Fruit fly (Drosophila melanogaster) whole organism, embryonic: ENCODE results near the gene CG43799.

Source experiments
- Adf1 ChIP-seq: fragments of 200-800 bp; sonication (Bioruptor generic); IDR thresholded peaks from 2 replicates; pipeline ENCODE4 v1.3.6; 2022; ENCODE audit warnings: missing biosample characterization, missing genetic modification characterization
- Atf-2 ChIP-seq: fragments of 200-800 bp; sonication (Bioruptor generic); optimal IDR thresholded peaks from 2 replicates; lab custom pipeline; 2016; ENCODE audit warnings: missing biosample characterization, missing genetic modification characterization
- Atf6 ChIP-seq: fragments of 200-800 bp; sonication (Bioruptor generic); IDR thresholded peaks from 2 replicates; pipeline ENCODE4 v1.3.6; 2022; ENCODE audit warnings: missing biosample characterization, missing genetic modification characterization
- Blimp-1 ChIP-seq: fragments of 200-800 bp; sonication (Bioruptor generic); optimal IDR thresholded peaks from 3 replicates; lab custom pipeline; 2018; ENCODE audit warnings: missing biosample characterization, missing genetic modification characterization, mild to moderate bottlenecking, moderate library complexity, missing genetic modification reagents
- CG10366 ChIP-seq: fragments of 200-800 bp; sonication (Bioruptor generic); IDR thresholded peaks from 2 replicates; pipeline ENCODE4 v1.3.6; 2022; ENCODE audit warnings: missing biosample characterization, missing genetic modification characterization
- CG10431 ChIP-seq: fragments of 200-800 bp; sonication (Bioruptor generic); optimal IDR thresholded peaks from 3 replicates; lab custom pipeline; 2018; ENCODE audit warnings: missing biosample characterization, mild to moderate bottlenecking, missing genetic modification characterization
- CG10543 ChIP-seq: fragments of 200-800 bp; sonication (Bioruptor generic); optimal IDR thresholded peaks from 3 replicates; lab custom pipeline; 2017; ENCODE audit warnings: missing biosample characterization, mild to moderate bottlenecking, missing genetic modification characterization, moderate library complexity
- CG10654 ChIP-seq: fragments of 200-800 bp; sonication (Bioruptor generic); optimal IDR thresholded peaks from 2 replicates; lab custom pipeline; 2016; ENCODE audit warnings: missing biosample characterization, missing genetic modification characterization
- CG11696 ChIP-seq: fragments of 200-800 bp; sonication (Bioruptor generic); IDR thresholded peaks from 2 replicates; pipeline ENCODE4 v1.3.6; 2022; ENCODE audit warnings: missing biosample characterization, missing genetic modification characterization
- CG12236 ChIP-seq: fragments of 200-800 bp; sonication (Bioruptor generic); optimal IDR thresholded peaks from 2 replicates; lab custom pipeline; 2016; ENCODE audit warnings: missing biosample characterization, missing genetic modification characterization
- CG12391 ChIP-seq: fragments of 200-800 bp; sonication (Bioruptor generic); optimal IDR thresholded peaks from 3 replicates; lab custom pipeline; 2018; ENCODE audit warnings: missing biosample characterization, mild to moderate bottlenecking, missing genetic modification characterization, moderate library complexity
- CG14860 ChIP-seq: fragments of 200-800 bp; sonication (Bioruptor generic); IDR thresholded peaks from 3 replicates; pipeline ENCODE4 v1.3.6; 2022; ENCODE audit warnings: missing biosample characterization, missing genetic modification characterization; ENCODE audit not compliant: partially characterized antibody
- CG15479 ChIP-seq: fragments of 200-800 bp; sonication (Bioruptor generic); optimal IDR thresholded peaks from 3 replicates; lab custom pipeline; 2019; ENCODE audit warnings: missing biosample characterization, mild to moderate bottlenecking, missing genetic modification characterization, moderate library complexity
- CG1602 ChIP-seq: fragments of 200-800 bp; sonication (Bioruptor generic); optimal IDR thresholded peaks from 3 replicates; lab custom pipeline; 2016; ENCODE audit warnings: missing biosample characterization, missing genetic modification characterization
- CG17328 ChIP-seq: fragments of 200-800 bp; sonication (Bioruptor generic); IDR thresholded peaks from 2 replicates; pipeline ENCODE4 v1.3.6; 2022; ENCODE audit warnings: missing biosample characterization, missing genetic modification characterization
- CG3407 ChIP-seq: fragments of 200-800 bp; sonication (Bioruptor generic); optimal IDR thresholded peaks from 2 replicates; lab custom pipeline; 2018; ENCODE audit warnings: missing biosample characterization, mild to moderate bottlenecking, missing genetic modification characterization
- CG3995 ChIP-seq: fragments of 200-800 bp; sonication (Bioruptor generic); optimal IDR thresholded peaks from 3 replicates; lab custom pipeline; 2016; ENCODE audit warnings: missing biosample characterization, missing genetic modification characterization
- CG4707 ChIP-seq: fragments of 200-800 bp; sonication (Bioruptor generic); optimal IDR thresholded peaks from 2 replicates; lab custom pipeline; 2018; ENCODE audit warnings: missing biosample characterization, mild to moderate bottlenecking, missing genetic modification characterization, moderate library complexity
- CG6175 ChIP-seq: fragments of 200-800 bp; sonication (Bioruptor generic); IDR thresholded peaks from 3 replicates; pipeline ENCODE4 v1.3.6; 2022; ENCODE audit warnings: missing biosample characterization, missing genetic modification characterization
- CG6254 ChIP-seq: fragments of 200-800 bp; sonication (Bioruptor generic); optimal IDR thresholded peaks from 3 replicates; lab custom pipeline; 2017; ENCODE audit warnings: mild to moderate bottlenecking, missing biosample characterization, missing genetic modification reagents, missing genetic modification characterization
- CG8089 ChIP-seq: fragments of 200-800 bp; sonication (Bioruptor generic); optimal IDR thresholded peaks from 3 replicates; lab custom pipeline; 2016; ENCODE audit warnings: missing biosample characterization, missing genetic modification characterization
- CTCF ChIP-seq: fragments of 200-800 bp; sonication (Bioruptor generic); optimal IDR thresholded peaks from 2 replicates; lab custom pipeline; 2017; ENCODE audit warnings: missing biosample characterization, mild to moderate bottlenecking, missing genetic modification characterization, moderate library complexity
- CkIIα-i1 ChIP-seq: fragments of 200-800 bp; sonication (Bioruptor generic); IDR thresholded peaks from 2 replicates; pipeline ENCODE4 v1.3.6; 2022; ENCODE audit warnings: missing biosample characterization, missing genetic modification characterization
- CoRest ChIP-seq: fragments of 200-800 bp; sonication (Bioruptor generic); optimal IDR thresholded peaks from 3 replicates; lab custom pipeline; 2018; ENCODE audit warnings: missing biosample characterization, mild to moderate bottlenecking, missing genetic modification characterization, moderate library complexity
- Deaf1 ChIP-seq: fragments of 200-800 bp; optimal IDR thresholded peaks from 3 replicates; lab custom pipeline; 2019; ENCODE audit warnings: missing biosample characterization, mild to moderate bottlenecking, missing genetic modification characterization, moderate library complexity
- Jarid2 ChIP-seq: fragments of 200-800 bp; sonication (Bioruptor generic); optimal IDR thresholded peaks from 3 replicates; lab custom pipeline; 2017; ENCODE audit warnings: mild to moderate bottlenecking, missing biosample characterization, missing genetic modification reagents, missing genetic modification characterization
- Kr ChIP-seq: fragments of 200-800 bp; sonication (Bioruptor generic); optimal IDR thresholded peaks from 2 replicates; lab custom pipeline; 2017; ENCODE audit warnings: missing biosample characterization, mild to moderate bottlenecking, missing genetic modification characterization
- Lhr ChIP-seq: fragments of 200-800 bp; sonication (Bioruptor generic); optimal IDR thresholded peaks from 3 replicates; lab custom pipeline; 2017; ENCODE audit warnings: mild to moderate bottlenecking, missing biosample characterization, missing genetic modification reagents, missing genetic modification characterization
- Med ChIP-seq: fragments of 200-800 bp; sonication (Bioruptor generic); peaks from one replicate; lab custom pipeline; 2016; ENCODE audit warnings: missing biosample characterization, missing genetic modification characterization, mild to moderate bottlenecking, inconsistent platforms, moderate library complexity
- Neu2 ChIP-seq: fragments of 200-800 bp; sonication (Bioruptor generic); optimal IDR thresholded peaks from 3 replicates; lab custom pipeline; 2016; ENCODE audit warnings: missing biosample characterization, missing genetic modification characterization, borderline replicate concordance
- abd-A ChIP-seq: fragments of 200-800 bp; sonication (Bioruptor generic); optimal IDR thresholded peaks from 3 replicates; lab custom pipeline; 2019; ENCODE audit warnings: missing biosample characterization, mild to moderate bottlenecking, missing genetic modification characterization, moderate library complexity
- ara ChIP-seq: fragments of 200-800 bp; sonication (Bioruptor generic); IDR thresholded peaks from 2 replicates; pipeline ENCODE4 v1.3.6; 2022; ENCODE audit warnings: missing biosample characterization, missing genetic modification characterization
- bbx ChIP-seq: fragments of 200-800 bp; sonication (Bioruptor generic); IDR thresholded peaks from 2 replicates; pipeline ENCODE4 v1.3.6; 2022; ENCODE audit warnings: missing biosample characterization, missing genetic modification characterization; ENCODE audit not compliant: partially characterized antibody
- chinmo ChIP-seq: fragments of 200-800 bp; sonication (Bioruptor generic); IDR thresholded peaks from 4 replicates; pipeline ENCODE4 v1.3.6; 2022; ENCODE audit warnings: missing biosample characterization, missing genetic modification characterization; ENCODE audit not compliant: partially characterized antibody
- danr ChIP-seq: fragments of 200-800 bp; sonication (Bioruptor generic); IDR thresholded peaks from 2 replicates; pipeline ENCODE4 v1.3.6; 2022; ENCODE audit warnings: missing biosample characterization, missing genetic modification characterization
- ewg ChIP-seq: fragments of 200-800 bp; sonication (Bioruptor generic); optimal IDR thresholded peaks from 3 replicates; lab custom pipeline; 2017; ENCODE audit warnings: mild to moderate bottlenecking, missing biosample characterization, missing genetic modification reagents, missing genetic modification characterization
- fru ChIP-seq: fragments of >200 bp; optimal IDR thresholded peaks from 2 replicates; lab custom pipeline; 2017
- kay ChIP-seq: fragments of 200-800 bp; sonication (Bioruptor generic); optimal IDR thresholded peaks from 2 replicates; lab custom pipeline; 2016; ENCODE audit warnings: missing biosample characterization, missing genetic modification characterization
- lov ChIP-seq, 2 experiments: fragments of 200-800 bp in 1 of 2; fragments of >200 bp in 1 of 2; sonication (Bioruptor generic) in 1 of 2; IDR thresholded peaks in 1 of 2; optimal IDR thresholded peaks in 1 of 2; 2 replicates in 1 of 2; 3 replicates in 1 of 2; pipeline versions ENCODE4 v1.3.6 to Lab custom; 2017 to 2022; ENCODE audit warnings: missing biosample characterization in 1 of 2, missing genetic modification characterization in 1 of 2
- onecut ChIP-seq: fragments of 200-800 bp; sonication (Bioruptor generic); IDR thresholded peaks from 2 replicates; pipeline ENCODE4 v1.3.6; 2022; ENCODE audit warnings: missing biosample characterization, missing genetic modification characterization
- otp ChIP-seq: fragments of 200-800 bp; sonication (Bioruptor generic); IDR thresholded peaks from 3 replicates; pipeline ENCODE4, ENCODE4 v1.3.6; 2022; ENCODE audit warnings: missing biosample characterization, missing genetic modification characterization
- p53 ChIP-seq: fragments of 200-800 bp; sonication (Bioruptor generic); optimal IDR thresholded peaks from 2 replicates; lab custom pipeline; 2016; ENCODE audit warnings: missing biosample characterization, missing genetic modification characterization
- repo ChIP-seq: fragments of 200-800 bp; sonication (Bioruptor generic); optimal IDR thresholded peaks from 2 replicates; lab custom pipeline; 2016; ENCODE audit warnings: missing biosample characterization, missing genetic modification characterization
- sim ChIP-seq: fragments of 200-800 bp; sonication (Bioruptor generic); IDR thresholded peaks from 2 replicates; pipeline ENCODE4 v1.3.6; 2022; ENCODE audit warnings: missing biosample characterization, missing genetic modification characterization
- sna ChIP-seq: fragments of 200-800 bp; sonication (Bioruptor generic); IDR thresholded peaks from 2 replicates; pipeline ENCODE4 v1.3.6; 2022; ENCODE audit warnings: missing biosample characterization, missing genetic modification characterization; ENCODE audit not compliant: partially characterized antibody
- sqz ChIP-seq: fragments of 200-800 bp; sonication (Bioruptor generic); optimal IDR thresholded peaks from 3 replicates; lab custom pipeline; 2018; ENCODE audit warnings: missing biosample characterization, mild to moderate bottlenecking, missing genetic modification characterization
- stwl ChIP-seq: fragments of 200-800 bp; sonication (Bioruptor generic); optimal IDR thresholded peaks from 3 replicates; lab custom pipeline; 2018; ENCODE audit warnings: missing biosample characterization, mild to moderate bottlenecking, missing genetic modification characterization, moderate library complexity
- tna ChIP-seq: fragments of 200-800 bp; sonication (Bioruptor generic); IDR thresholded peaks from 2 replicates; pipeline ENCODE4 v1.3.6; 2022; ENCODE audit warnings: missing biosample characterization, missing genetic modification characterization; ENCODE audit not compliant: partially characterized antibody
- unc-4 ChIP-seq: fragments of 200-800 bp; sonication (Bioruptor generic); IDR thresholded peaks from 2 replicates; pipeline ENCODE4 v1.3.6; 2022; ENCODE audit warnings: missing biosample characterization, missing genetic modification characterization; ENCODE audit not compliant: partially characterized antibody

CG43799 gene

DNA sequence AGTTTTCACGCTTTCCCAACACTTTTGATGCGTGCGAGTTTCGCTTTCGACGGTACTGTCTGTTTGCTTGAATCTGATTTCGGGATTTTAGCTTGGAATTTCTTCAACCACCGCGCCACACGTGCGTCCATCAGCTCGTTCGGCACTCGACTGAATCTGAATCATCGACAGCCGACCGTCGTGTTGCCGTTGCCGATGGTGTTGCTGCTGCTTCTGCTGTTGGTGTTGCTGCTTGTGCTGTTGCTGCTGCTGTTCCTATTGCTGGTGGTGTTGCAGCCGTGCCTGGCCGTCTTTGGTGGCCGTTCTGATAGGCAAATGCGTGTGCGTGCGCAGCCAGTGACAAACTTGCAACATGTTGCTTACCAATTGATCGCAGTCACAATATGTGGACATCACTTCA, 49.5 kb downstream of the CG43799 start, which contains the start of gene Wnt4:
Gene Wnt4 (minus strand): TSS at position 155 of the 400 bp plus-strand sequence.
- TF ChIP-seq ara (no peak), Atf-2 (GFP tag; lab: Kevin White, UChicago) (no peak), CG10654 (GFP tag; lab: Kevin White, UChicago) (no peak), CG6175 (peak; percentile 74; the same call in 1 of the 3 replicates), CG3995 (GFP tag; lab: Kevin White, UChicago) (no peak), CG10543 (GFP tag; lab: Kevin White, UChicago) (peak; percentile 26), Jarid2 (GFP tag; lab: Kevin White, UChicago) (peak; percentile 97), CG6254 (GFP tag; lab: Kevin White, UChicago) (peak; percentile 10), abd-A (tag; lab: Kevin White, UChicago) (no peak), onecut (peak; percentile 27; the same call in 1 of the 2 replicates), stwl (tag; lab: Kevin White, UChicago) (peak; percentile 89), CG12391 (tag; lab: Kevin White, UChicago) (peak; percentile 6), Kr (no peak), Blimp-1 (GFP tag; lab: Kevin White, UChicago) (peak; percentile 77), CG8089 (GFP tag; lab: Kevin White, UChicago) (peak; percentile 23), sim (0 out of 2 replicates have a peak, but pooled peaks have one; percentile 35), CG12236 (GFP tag; lab: Kevin White, UChicago) (no peak), fru (no peak), CG14860 (GFP tag; lab: Robert Waterston, UW) (0 out of 3 replicates have a peak, but pooled peaks have one; percentile 5), CoRest (no peak), CG3407 (GFP tag; lab: Kevin White, UChicago) (peak; percentile 35), repo (GFP tag; lab: Kevin White, UChicago) (peak; percentile 5), CkIIα-i1 (GFP tag; lab: Robert Waterston, UW) (no peak), unc-4 (GFP tag; lab: Robert Waterston, UW) (0 out of 2 replicates have a peak, but pooled peaks have one; percentile 24), CG10431 (GFP tag; lab: Kevin White, UChicago) (no peak), CG1602 (GFP tag; lab: Kevin White, UChicago) (no peak), bbx (peak; percentile 65), CG15479 (no peak), Atf6 (GFP tag; lab: Robert Waterston, UW) (no peak), Med (GFP tag; lab: Kevin White, UChicago) (peak; percentile 77), Deaf1 (peak; percentile 98), tna (GFP tag; lab: Robert Waterston, UW) (0 out of 2 replicates have a peak, but pooled peaks have one; percentile 41), chinmo (GFP tag; lab: Robert Waterston, UW) (0 out of 4 replicates have a peak, but pooled peaks have one; percentile 27), Lhr (GFP tag; lab: Kevin White, UChicago) (no peak), ewg (GFP tag; lab: Kevin White, UChicago) (peak; percentile 33), CG4707 (GFP tag; lab: Kevin White, UChicago) (peak; percentile 16), p53 (GFP tag; lab: Kevin White, UChicago) (no peak), CG17328 (GFP tag; lab: Robert Waterston, UW) (0 out of 2 replicates have a peak, but pooled peaks have one; percentile 8), sqz (GFP tag; lab: Kevin White, UChicago) (no peak), danr (GFP tag; lab: Robert Waterston, UW) (no peak), CG10366 (GFP tag; lab: Robert Waterston, UW) (no peak), Neu2 (no peak), CG11696 (0 out of 2 replicates have a peak, but pooled peaks have one; percentile 36), Adf1 (peak; percentile 40; the same call in 1 of the 2 replicates), kay (GFP tag; lab: Kevin White, UChicago) (peak; percentile 54), sna (0 out of 2 replicates have a peak, but pooled peaks have one; percentile 27), otp (0 out of 3 replicates have a peak, but pooled peaks have one; percentile 29), lov (optimal IDR thresholded peaks at IDR 0.05; lab: Kevin White, UChicago) (no peak), lov (GFP tag; IDR thresholded peaks at IDR 0.05; lab: Robert Waterston, UW) (0 out of 3 replicates have a peak, but pooled peaks have one; percentile 45), CTCF (GFP tag; lab: Kevin White, UChicago) (no peak)
